Worm (Caenorhabditis elegans): Measurements from ENCODE around the gene str-64.

Gene str-64

DNA sequence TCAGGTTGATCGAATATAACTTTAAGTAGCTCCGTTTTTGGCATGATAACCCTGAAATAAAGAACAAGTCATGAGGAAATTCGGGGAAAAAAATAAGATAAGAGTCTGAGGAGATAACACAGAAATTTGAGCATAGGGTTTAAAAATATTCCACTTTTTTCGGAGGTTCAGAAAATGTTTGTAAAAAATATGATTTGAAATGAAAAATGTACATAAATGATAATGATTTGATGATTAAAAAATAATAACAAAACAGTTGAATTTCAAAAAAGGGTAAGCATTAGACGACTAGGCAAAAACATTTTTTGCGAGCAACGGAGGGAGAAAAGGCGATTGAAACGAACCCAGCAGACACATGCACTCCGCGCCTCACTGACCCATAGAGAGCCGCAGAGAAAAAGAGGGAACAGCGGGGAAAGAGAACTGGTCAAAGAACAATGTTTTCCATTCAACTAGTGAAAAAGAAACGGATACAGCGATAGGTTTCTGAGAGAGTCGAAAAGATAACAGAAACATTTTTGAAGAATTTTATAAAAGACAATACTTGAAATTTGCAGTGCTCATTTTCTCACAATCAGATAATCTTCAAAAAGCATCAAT lies 29.1 kb downstream of the str-64 start, which contains the start of gene arrd-18:
Gene arrd-18, minus strand, starts transcription at position 51 of the 600 bp plus-strand sequence.
- no peak for TF ChIP-seq unc-62 (GFP tag; optimal IDR thresholded peaks at IDR 0.05)

ce11 chrV:3315308-3315707 lies 32.3 kb downstream of the str-64 start, which contains the start of gene arrd-19:
arrd-19 (minus strand) TSS chrV:3315516.
- TF ChIP-seq unc-62 (GFP tag; optimal IDR thresholded peaks at IDR 0.05): no peak

- TF ChIP-seq unc-62 (GFP tag; optimal IDR thresholded peaks at IDR 0.05): no peak
Measured at ce11 chrV:3316108-3316507, 33.1 kb downstream of the str-64 start, which contains the start of gene F35F10.1. F35F10.1 (plus strand) TSS chrV:3316307.

ce11 chrV:3318975-3319374 lies 35.9 kb downstream of the str-64 start, which contains the start of gene F35F10.13:
F35F10.13 (minus strand) TSS chrV:3319075.
- TF ChIP-seq unc-62 (GFP tag; optimal IDR thresholded peaks at IDR 0.05): no peak

- no peak for TF ChIP-seq unc-62 (GFP tag; optimal IDR thresholded peaks at IDR 0.05)
Measured at ce11 chrV:3320005-3320404, 36.9 kb downstream of the str-64 start, which contains the start of gene F35F10.14. F35F10.14 (minus strand) TSS chrV:3320105.

ce11 chrV:3320432-3320831 lies 37.4 kb downstream of the str-64 start, which contains the start of gene C17B7.14:
C17B7.14 (minus strand) TSS chrV:3320532.
- no peak for TF ChIP-seq unc-62 (GFP tag; optimal IDR thresholded peaks at IDR 0.05)

DNA sequence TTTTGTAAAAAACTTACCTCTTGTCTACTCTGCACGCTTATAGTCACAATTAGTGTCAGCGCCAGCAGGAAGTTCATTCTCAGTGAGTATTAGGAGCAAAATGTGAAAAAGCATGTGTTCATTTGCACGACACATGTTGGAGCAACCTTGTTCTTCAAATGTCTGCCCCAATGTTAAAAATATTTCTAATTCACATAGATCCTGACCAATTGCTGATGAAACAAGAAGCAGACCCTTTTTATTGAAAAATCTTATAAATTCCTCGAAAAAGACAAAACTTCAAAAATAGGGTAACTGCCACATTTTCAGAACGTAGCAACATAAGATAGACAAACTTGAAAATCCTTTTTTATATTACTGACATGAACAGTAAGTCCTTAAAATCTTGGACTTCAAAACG lies 41.1 kb downstream of the str-64 start, which contains the start of gene C17B7.8:
Gene C17B7.8, minus strand, starts transcription at position 101 of the 400 bp plus-strand sequence.
- no peak for TF ChIP-seq unc-62 (GFP tag; optimal IDR thresholded peaks at IDR 0.05)

DNA sequence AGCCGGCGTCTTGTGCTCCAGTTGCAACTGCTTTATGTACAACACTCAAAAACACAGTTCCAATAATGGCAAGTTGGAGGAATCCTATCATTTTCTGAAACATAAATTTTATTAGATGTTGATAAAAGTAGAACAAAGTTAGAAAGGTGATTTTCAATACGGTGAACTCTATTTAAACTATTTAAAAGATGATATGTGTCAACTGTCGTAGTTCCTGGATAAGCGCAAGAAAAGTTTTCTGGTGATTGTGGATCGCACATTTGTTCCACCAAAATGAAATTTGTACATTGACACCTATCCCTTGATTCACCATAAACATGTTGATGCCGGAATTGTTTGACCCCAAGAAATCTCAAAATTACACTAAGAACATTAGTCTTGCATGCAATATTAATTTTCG lies 49.0 kb downstream of the str-64 start, which contains the start of gene C17B7.9:
Gene C17B7.9, minus strand, starts transcription at position 101 of the 400 bp plus-strand sequence.
- no peak for TF ChIP-seq unc-62 (GFP tag; optimal IDR thresholded peaks at IDR 0.05)

DNA sequence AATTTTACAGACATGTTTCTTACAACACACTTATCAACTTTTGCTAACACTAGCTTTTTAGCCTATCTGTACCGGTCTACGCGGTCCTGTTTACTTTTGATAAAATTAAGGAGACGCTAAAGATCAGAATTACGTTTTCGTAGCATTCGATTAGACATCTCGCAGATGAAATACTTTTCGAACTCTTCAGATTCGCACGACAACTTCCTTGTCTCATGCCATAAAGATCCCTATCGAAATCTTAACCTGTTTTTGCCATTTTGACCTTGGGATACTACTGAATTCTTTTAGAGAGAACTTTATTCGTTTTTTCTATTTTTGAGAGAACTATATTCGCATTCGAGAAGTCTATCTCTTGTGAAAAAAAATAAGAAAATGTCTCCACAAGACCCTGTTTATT lies 50.3 kb downstream of the str-64 start, which contains the start of gene C17B7.5:
Gene C17B7.5, plus strand, starts transcription at position 301 of the 400 bp plus-strand sequence.
- no peak for TF ChIP-seq unc-62 (GFP tag; optimal IDR thresholded peaks at IDR 0.05)

All from whole organism, dauer.